Fruit fly (Drosophila melanogaster) whole organism, embryonic: ENCODE results near the gene jim.

Experiments used
- Abd-B ChIP-seq: fragments of 200-800 bp; sonication (Bioruptor generic); optimal IDR thresholded peaks from 2 replicates; lab custom pipeline; 2018; ENCODE audit warnings: missing biosample characterization, mild to moderate bottlenecking, missing genetic modification characterization, moderate library complexity
- Bteb2 ChIP-seq: fragments of 200-800 bp; sonication (Bioruptor generic); optimal IDR thresholded peaks from 2 replicates; lab custom pipeline; 2016; ENCODE audit warnings: missing biosample characterization, missing genetic modification characterization
- CG1024 ChIP-seq: fragments of 200-800 bp; sonication (Bioruptor generic); IDR thresholded peaks from 2 replicates; pipeline ENCODE4 v1.3.6; 2022; ENCODE audit warnings: missing biosample characterization, missing genetic modification characterization
- CG11247 ChIP-seq: fragments of 200-800 bp; sonication (Bioruptor generic); IDR thresholded peaks from 2 replicates; pipeline ENCODE4 v1.3.6; 2022; ENCODE audit warnings: missing biosample characterization, missing genetic modification characterization
- CG11456 ChIP-seq: fragments of 200-800 bp; sonication (Bioruptor generic); IDR thresholded peaks from 3 replicates; pipeline ENCODE4 v1.3.6; 2022; ENCODE audit warnings: missing biosample characterization, missing genetic modification characterization
- CG11723 ChIP-seq: fragments of 200-800 bp; sonication (Bioruptor generic); optimal IDR thresholded peaks from 2 replicates; lab custom pipeline; 2017; ENCODE audit warnings: missing biosample characterization, mild to moderate bottlenecking, missing genetic modification characterization
- CG12071 ChIP-seq: fragments of 200-800 bp; sonication (Bioruptor generic); optimal IDR thresholded peaks from 3 replicates; lab custom pipeline; 2018; ENCODE audit warnings: missing biosample characterization, mild to moderate bottlenecking, missing genetic modification characterization
- CG12104 ChIP-seq: fragments of 200-800 bp; sonication (Bioruptor generic); optimal IDR thresholded peaks from 3 replicates; lab custom pipeline; 2016; ENCODE audit warnings: missing biosample characterization, missing genetic modification characterization
- CG12155 ChIP-seq: fragments of 200-800 bp; sonication (Bioruptor generic); optimal IDR thresholded peaks from 3 replicates; lab custom pipeline; 2016; ENCODE audit warnings: missing biosample characterization, missing genetic modification characterization
- CG14050 ChIP-seq: fragments of 200-800 bp; sonication (Bioruptor generic); IDR thresholded peaks from 3 replicates; pipeline ENCODE4 v1.3.6; 2022; ENCODE audit warnings: missing biosample characterization, missing genetic modification characterization
- CG14710 ChIP-seq: fragments of 200-800 bp; sonication (Bioruptor generic); optimal IDR thresholded peaks from 3 replicates; lab custom pipeline; 2019; ENCODE audit warnings: missing biosample characterization, mild to moderate bottlenecking, missing genetic modification characterization, moderate library complexity
- CG1647 ChIP-seq: fragments of 200-800 bp; sonication (Bioruptor generic); optimal IDR thresholded peaks from 3 replicates; lab custom pipeline; 2016; ENCODE audit warnings: missing biosample characterization, missing genetic modification characterization
- CG1832 ChIP-seq: fragments of 200-800 bp; sonication (Bioruptor generic); optimal IDR thresholded peaks from 2 replicates; lab custom pipeline; 2017; ENCODE audit warnings: missing biosample characterization, mild to moderate bottlenecking, missing genetic modification characterization, inconsistent platforms
- CG18476 ChIP-seq: fragments of 200-800 bp; sonication (Bioruptor generic); optimal IDR thresholded peaks from 2 replicates; lab custom pipeline; 2016; ENCODE audit warnings: missing biosample characterization, mild to moderate bottlenecking, missing genetic modification characterization
- CG32532 ChIP-seq: fragments of 200-800 bp; sonication (Bioruptor generic); IDR thresholded peaks from 2 replicates; pipeline ENCODE4 v1.3.6; 2022; ENCODE audit warnings: missing biosample characterization, missing genetic modification characterization
- CG3726 ChIP-seq: fragments of 200-800 bp; sonication (Bioruptor generic); IDR thresholded peaks from 3 replicates; pipeline ENCODE4, ENCODE4 v1.3.6; 2022; ENCODE audit warnings: missing biosample characterization, missing genetic modification characterization
- CG6254 ChIP-seq: fragments of 200-800 bp; sonication (Bioruptor generic); optimal IDR thresholded peaks from 3 replicates; lab custom pipeline; 2017; ENCODE audit warnings: mild to moderate bottlenecking, missing biosample characterization, missing genetic modification reagents, missing genetic modification characterization
- CG8765 ChIP-seq: fragments of 200-800 bp; sonication (Bioruptor generic); IDR thresholded peaks from 2 replicates; pipeline ENCODE4 v1.3.6; 2022; ENCODE audit warnings: missing biosample characterization, missing genetic modification characterization
- Dad ChIP-seq: fragments of 200-800 bp; sonication (Bioruptor generic); optimal IDR thresholded peaks from 3 replicates; lab custom pipeline; 2016; ENCODE audit warnings: missing biosample characterization, missing genetic modification characterization
- Dbx ChIP-seq: fragments of 200-800 bp; sonication (Bioruptor generic); IDR thresholded peaks from 3 replicates; pipeline ENCODE4 v1.3.6; 2022; ENCODE audit warnings: missing biosample characterization, missing genetic modification characterization
- Deaf1 ChIP-seq: fragments of 200-800 bp; optimal IDR thresholded peaks from 3 replicates; lab custom pipeline; 2019; ENCODE audit warnings: missing biosample characterization, mild to moderate bottlenecking, missing genetic modification characterization, moderate library complexity
- GATAe ChIP-seq: fragments of 200-800 bp; sonication (Bioruptor generic); conservative IDR thresholded peaks from 2 replicates; pipeline ENCODE4 v1.3.6; 2022; ENCODE audit warnings: missing biosample characterization, missing genetic modification characterization
- Hey ChIP-seq: fragments of 200-800 bp; sonication (Bioruptor generic); optimal IDR thresholded peaks from 3 replicates; lab custom pipeline; 2018; ENCODE audit warnings: missing biosample characterization, mild to moderate bottlenecking, missing genetic modification characterization
- Med ChIP-seq: fragments of 200-800 bp; sonication (Bioruptor generic); peaks from one replicate; lab custom pipeline; 2016; ENCODE audit warnings: missing biosample characterization, missing genetic modification characterization, mild to moderate bottlenecking, inconsistent platforms, moderate library complexity
- Mrtf ChIP-seq: fragments of 200-800 bp; sonication (Bioruptor generic); IDR thresholded peaks from 3 replicates; pipeline ENCODE4 v1.3.6; 2022; ENCODE audit warnings: missing biosample characterization, missing genetic modification characterization
- Oaz ChIP-seq: fragments of 200-800 bp; sonication (Bioruptor generic); IDR thresholded peaks from 2 replicates; pipeline ENCODE4 v1.3.6; 2022; ENCODE audit warnings: missing biosample characterization, missing genetic modification characterization
- Opbp ChIP-seq: fragments of 200-800 bp; sonication (Bioruptor generic); IDR thresholded peaks from 3 replicates; pipeline ENCODE4 v1.3.6; 2022; ENCODE audit warnings: missing biosample characterization, missing genetic modification characterization; ENCODE audit not compliant: partially characterized antibody
- Pdp1 ChIP-seq, 2 experiments: fragments of 200-800 bp; sonication (Bioruptor generic); optimal IDR thresholded peaks; 3 replicates each; lab custom pipeline; 2016; ENCODE audit warnings: missing biosample characterization in 2 of 2, missing genetic modification characterization in 2 of 2, mild to moderate bottlenecking in 1 of 2, moderate library complexity in 1 of 2
- Tbp ChIP-seq: fragments of >200 bp; optimal IDR thresholded peaks from 2 replicates; lab custom pipeline; 2018; ENCODE audit warnings: missing biosample characterization, missing genetic modification characterization
- Trl ChIP-seq, 3 experiments: fragments of >200 bp in 2 of 3; fragments of 200-800 bp in 1 of 3; sonication (Bioruptor generic) in 1 of 3; optimal IDR thresholded peaks; 2 replicates in 1 of 3; 3 replicates in 2 of 3; lab custom pipeline; 2016 to 2017; ENCODE audit warnings: missing biosample characterization in 1 of 3, missing genetic modification characterization in 1 of 3
- ara ChIP-seq: fragments of 200-800 bp; sonication (Bioruptor generic); IDR thresholded peaks from 2 replicates; pipeline ENCODE4 v1.3.6; 2022; ENCODE audit warnings: missing biosample characterization, missing genetic modification characterization
- crol ChIP-seq: fragments of 200-800 bp; sonication (Bioruptor generic); IDR thresholded peaks from 2 replicates; pipeline ENCODE4 v1.3.6; 2022; ENCODE audit warnings: missing biosample characterization, missing genetic modification characterization
- ewg ChIP-seq: fragments of 200-800 bp; sonication (Bioruptor generic); optimal IDR thresholded peaks from 3 replicates; lab custom pipeline; 2017; ENCODE audit warnings: mild to moderate bottlenecking, missing biosample characterization, missing genetic modification reagents, missing genetic modification characterization
- gro ChIP-seq: fragments of 200-800 bp; sonication (Bioruptor generic); optimal IDR thresholded peaks from 2 replicates; lab custom pipeline; 2016; ENCODE audit warnings: missing biosample characterization, missing genetic modification characterization
- gsb ChIP-seq: fragments of 200-800 bp; sonication (Bioruptor generic); IDR thresholded peaks from 2 replicates; pipeline ENCODE4 v1.3.6; 2022; ENCODE audit warnings: missing biosample characterization, missing genetic modification characterization
- insv ChIP-seq, 2 experiments: fragments of 200-800 bp; sonication (Bioruptor generic); optimal IDR thresholded peaks; 3 replicates each; lab custom pipeline; 2016 to 2018; ENCODE audit warnings: missing biosample characterization in 2 of 2, missing genetic modification characterization in 2 of 2
- nom ChIP-seq: fragments of 200-800 bp; sonication (Bioruptor generic); optimal IDR thresholded peaks from 2 replicates; lab custom pipeline; 2017; ENCODE audit warnings: missing biosample characterization, missing genetic modification characterization, mild to moderate bottlenecking, moderate library complexity, missing genetic modification reagents
- pb ChIP-seq: fragments of 200-800 bp; sonication (Bioruptor generic); optimal IDR thresholded peaks from 3 replicates; lab custom pipeline; 2016; ENCODE audit warnings: missing biosample characterization, missing genetic modification characterization
- psq ChIP-seq: fragments of 200-800 bp; sonication (Bioruptor generic); optimal IDR thresholded peaks from 2 replicates; lab custom pipeline; 2017; ENCODE audit warnings: missing biosample characterization, missing genetic modification characterization
- rib ChIP-seq: fragments of 200-800 bp; sonication (Bioruptor generic); IDR thresholded peaks from 2 replicates; pipeline ENCODE4 v1.3.6; 2022; ENCODE audit warnings: missing biosample characterization, missing genetic modification characterization
- run ChIP-seq: fragments of 200-800 bp; sonication (Bioruptor generic); optimal IDR thresholded peaks from 3 replicates; lab custom pipeline; 2018; ENCODE audit warnings: missing biosample characterization, mild to moderate bottlenecking, missing genetic modification characterization
- sens ChIP-seq: fragments of 200-800 bp; sonication (Bioruptor generic); peaks from one replicate; lab custom pipeline; 2016; ENCODE audit warnings: missing biosample characterization, missing genetic modification characterization
- tgo ChIP-seq: fragments of 200-800 bp; sonication (Bioruptor generic); IDR thresholded peaks from 3 replicates; pipeline ENCODE4 v1.3.6; 2022; ENCODE audit warnings: missing biosample characterization, missing genetic modification characterization
- tx ChIP-seq: fragments of 200-800 bp; sonication (Bioruptor generic); optimal IDR thresholded peaks from 2 replicates; lab custom pipeline; 2016; ENCODE audit warnings: missing biosample characterization, missing genetic modification characterization
- vvl ChIP-seq: fragments of 200-800 bp; sonication (Bioruptor generic); IDR thresholded peaks from 2 replicates; pipeline ENCODE4 v1.3.6; 2022; ENCODE audit warnings: missing biosample characterization, missing genetic modification characterization
- zen2 ChIP-seq: fragments of 200-800 bp; sonication (Bioruptor generic); IDR thresholded peaks from 3 replicates; pipeline ENCODE4 v1.3.6; 2022; ENCODE audit warnings: missing biosample characterization, missing genetic modification characterization; ENCODE audit not compliant: partially characterized antibody
- zf30C ChIP-seq: fragments of 200-800 bp; sonication (Bioruptor generic); optimal IDR thresholded peaks from 3 replicates; lab custom pipeline; 2018; ENCODE audit warnings: missing biosample characterization, mild to moderate bottlenecking, missing genetic modification characterization

Gene jim

DNA sequence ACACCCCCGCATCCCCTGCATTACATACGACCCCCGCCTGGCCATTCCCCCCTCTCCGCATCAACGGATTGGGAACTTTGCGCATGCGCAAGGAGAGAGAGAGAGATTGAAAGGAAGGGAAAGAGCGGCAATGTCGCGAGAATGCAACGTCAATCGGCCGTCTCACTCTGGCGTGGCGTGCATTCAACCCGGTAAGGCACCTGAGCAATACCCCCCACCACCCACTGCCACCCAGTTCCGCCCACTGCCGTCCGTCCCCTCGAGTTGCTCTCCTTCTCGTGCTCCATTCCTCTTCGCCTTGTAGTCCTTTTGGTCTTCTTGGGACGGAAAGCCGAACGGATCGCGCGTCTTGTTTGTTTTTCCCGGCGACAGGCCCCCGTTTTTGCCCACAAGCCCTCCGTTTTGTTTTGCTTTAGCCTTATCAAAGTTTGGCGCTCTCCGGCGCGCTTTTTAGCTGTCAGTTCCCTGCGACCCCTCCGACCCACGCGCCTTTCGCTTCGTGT lies 4.8 kb upstream of the jim start (continued):
- TF ChIP-seq nom (GFP tag; lab: Kevin White, UChicago) (peak; percentile 86), CG6254 (peak; percentile 29), crol (peak; percentile 95), Tbp (GFP tag; lab: Kevin White, UChicago) (no peak), CG1832 (peak; percentile 20), zen2 (0 out of 3 replicates have a peak, but pooled peaks have one; percentile 6), CG3726 (GFP tag; lab: Robert Waterston, UW) (0 out of 3 replicates have a peak, but pooled peaks have one; percentile 30), Deaf1 (tag; lab: Kevin White, UChicago) (peak; percentile 61), Hey (tag; lab: Kevin White, UChicago) (no peak), ewg (peak; percentile 94), Trl (optimal IDR thresholded peaks at IDR 0.05; lab: Kevin White, UChicago) (peak; percentile 56 to 67), Trl (GFP tag; optimal IDR thresholded peaks at IDR 0.05; lab: Kevin White, UChicago) (no peak), CG32532 (GFP tag; lab: Robert Waterston, UW) (0 out of 2 replicates have a peak, but pooled peaks have one; percentile 4), Dbx (GFP tag; lab: Robert Waterston, UW) (0 out of 3 replicates have a peak, but pooled peaks have one; percentile 12), ara (GFP tag; lab: Robert Waterston, UW) (0 out of 2 replicates have a peak, but pooled peaks have one; percentile 9), Abd-B (GFP tag; lab: Kevin White, UChicago) (no peak), CG18476 (no peak), zf30C (GFP tag; lab: Kevin White, UChicago) (no peak), Mrtf (GFP tag; lab: Robert Waterston, UW) (no peak), CG11456 (GFP tag; lab: Robert Waterston, UW) (0 out of 3 replicates have a peak, but pooled peaks have one; percentile 37), sens (GFP tag; lab: Kevin White, UChicago) (peak; percentile 14), CG1024 (no peak), GATAe (0 out of 2 replicates have a peak, but pooled peaks have one; percentile 21), CG8765 (GFP tag; lab: Robert Waterston, UW) (no peak)

DNA sequence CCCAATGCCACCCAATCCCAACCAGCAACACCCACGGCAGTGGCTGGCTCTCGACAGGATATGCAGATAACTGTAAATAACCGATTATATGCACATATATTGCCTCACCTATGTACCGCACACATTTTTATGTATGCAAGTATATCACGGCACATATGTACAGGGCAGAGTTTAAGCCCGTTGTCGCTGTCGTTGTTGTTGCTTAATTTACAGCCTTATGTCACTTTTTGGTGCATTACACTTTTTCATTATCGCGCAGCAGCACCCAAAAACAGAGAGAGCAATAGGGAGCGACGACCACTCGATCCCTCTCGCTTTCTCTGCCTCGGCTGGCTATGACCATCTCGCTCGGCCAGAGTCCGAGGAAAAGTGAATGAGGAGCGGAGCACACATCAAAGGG lies 4.2 kb upstream of the jim start:
- TF ChIP-seq Opbp (GFP tag; lab: Robert Waterston, UW) (no peak), CG12071 (GFP tag; lab: Kevin White, UChicago) (no peak), CG1832 (peak; percentile 46), Bteb2 (GFP tag; lab: Kevin White, UChicago) (no peak), Pdp1 (GFP tag; optimal IDR thresholded peaks at IDR 0.05; lab: Kevin White, UChicago) (peak in 1 of 2 experiments; percentile 48), gsb (no peak), gro (GFP tag; lab: Kevin White, UChicago) (no peak)

DNA sequence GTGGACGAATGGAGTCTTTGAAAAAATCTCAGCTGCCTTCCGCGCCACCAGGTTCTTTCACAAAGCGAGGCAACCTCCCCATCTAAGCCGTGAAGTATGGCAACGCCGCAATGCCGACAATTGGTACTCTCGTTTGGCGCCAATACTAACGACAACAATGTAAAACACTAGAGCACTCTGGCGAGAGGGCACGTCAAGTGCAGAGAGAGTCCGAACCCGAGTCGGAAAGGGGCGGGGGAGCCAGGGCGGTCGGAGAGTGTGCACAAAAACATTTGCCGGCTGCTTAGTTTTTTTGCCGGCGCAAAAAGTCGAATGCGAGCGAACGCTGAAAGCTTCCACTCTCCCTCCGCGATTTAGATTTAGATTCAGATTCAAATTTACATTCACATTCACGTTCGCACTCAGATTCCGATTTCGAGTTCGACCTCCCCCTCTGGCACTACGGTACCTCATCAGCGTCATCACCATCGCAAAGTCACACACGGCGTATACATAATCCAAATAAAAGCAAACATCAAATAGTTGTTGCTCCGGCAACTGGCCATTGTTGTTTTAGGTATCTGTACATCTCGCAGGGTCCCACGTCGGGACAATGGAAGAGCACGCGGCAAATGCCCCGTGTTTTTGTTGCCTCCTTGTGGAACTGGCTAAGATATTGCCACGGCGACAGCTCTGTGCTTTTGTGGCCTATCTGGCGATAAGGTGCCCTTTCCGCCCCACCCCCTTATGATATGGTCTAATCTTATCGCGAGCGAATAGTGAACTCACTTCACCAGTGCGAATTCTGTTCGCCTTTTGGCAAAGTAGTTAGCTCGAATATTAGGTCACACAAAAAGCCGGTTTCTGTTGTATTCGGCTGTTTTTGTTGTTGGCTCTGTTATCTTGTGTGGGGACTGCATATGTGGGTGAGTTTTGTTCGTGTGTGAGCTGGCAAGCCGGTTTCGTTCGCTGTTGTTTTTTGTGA lies 2.9 kb upstream of the jim start:
- TF ChIP-seq CG14050 (GFP tag; lab: Robert Waterston, UW) (no peak), CG11247 (GFP tag; lab: Robert Waterston, UW) (no peak), CG11723 (GFP tag; lab: Kevin White, UChicago) (no peak), tx (GFP tag; lab: Kevin White, UChicago) (no peak), CG14710 (tag; lab: Kevin White, UChicago) (no peak), rib (GFP tag; lab: Robert Waterston, UW) (peak; percentile 93), Dad (GFP tag; lab: Kevin White, UChicago) (no peak), vvl (GFP tag; lab: Robert Waterston, UW) (no peak), run (tag; lab: Kevin White, UChicago) (no peak), Med (GFP tag; lab: Kevin White, UChicago) (peak; percentile 49), pb (GFP tag; lab: Kevin White, UChicago) (no peak), CG12155 (no peak), CG1647 (no peak), psq (GFP tag; lab: Kevin White, UChicago) (no peak), tgo (GFP tag; lab: Robert Waterston, UW) (no peak), CG12104 (no peak), insv (GFP tag; optimal IDR thresholded peaks at IDR 0.05; lab: Kevin White, UChicago) (no peak), Oaz (GFP tag; lab: Robert Waterston, UW) (no peak)
